Worm (Caenorhabditis elegans) whole organism, midembryonic: ENCODE measurements around the gene fbxa-2.

ENCODE experiments used
- T22C8.4 ChIP-seq: fragments of 200-800 bp; sonication (Bioruptor generic); IDR thresholded peaks from 2 replicates; pipeline ENCODE4 v1.3.6; 2022; ENCODE audit warnings: missing genetic modification characterization, missing compliant biosample characterization
- flt-1 ChIP-seq: fragments of 200-800 bp; sonication (Bioruptor generic); IDR thresholded peaks from 2 replicates; pipeline ENCODE4 v1.3.6; 2022; ENCODE audit warnings: missing genetic modification characterization, missing compliant biosample characterization
- klf-2 ChIP-seq: fragments of 200-800 bp; sonication (Bioruptor generic); conservative IDR thresholded peaks from 2 replicates; pipeline ENCODE4 v1.3.6; 2022; ENCODE audit warnings: missing genetic modification reagents, missing genetic modification characterization, missing compliant biosample characterization
- ref-1 ChIP-seq: fragments of 200-800 bp; sonication (Bioruptor generic); conservative IDR thresholded peaks from 2 replicates; pipeline ENCODE4 v1.3.6; 2022; ENCODE audit warnings: missing genetic modification reagents, missing genetic modification characterization, missing compliant biosample characterization
- tab-1 ChIP-seq: fragments of 200-800 bp; sonication (Bioruptor generic); IDR thresholded peaks from 2 replicates; pipeline ENCODE4 v1.3.6; 2022; ENCODE audit warnings: missing genetic modification characterization, missing compliant biosample characterization
- ztf-23 ChIP-seq: fragments of 200-800 bp; sonication (Bioruptor generic); IDR thresholded peaks from 2 replicates; pipeline ENCODE4 v1.3.6; 2022; ENCODE audit warnings: missing genetic modification reagents, missing genetic modification characterization, missing compliant biosample characterization

DNA sequence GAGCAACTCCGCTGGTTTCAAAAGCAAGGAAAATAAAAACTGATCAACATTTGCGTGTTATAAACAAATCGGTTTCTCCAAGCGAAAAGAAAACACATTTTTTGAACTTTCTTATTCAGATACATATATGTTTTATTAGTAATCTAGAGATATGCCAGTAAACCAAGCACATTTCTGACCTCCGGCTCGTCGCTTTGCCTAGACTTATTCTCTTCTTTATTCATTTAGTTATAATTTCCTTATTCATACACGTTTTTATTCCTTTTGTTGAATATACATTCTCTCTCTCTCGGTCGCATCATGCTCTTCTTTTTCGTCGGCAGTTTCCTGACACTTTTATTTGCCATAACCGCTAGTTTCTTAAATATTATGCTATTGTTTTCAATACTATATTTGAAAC, 29.2 kb upstream of the fbxa-2 start, which contains the start of gene srbc-84:
- TF ChIP-seq T22C8.4 (GFP tag; lab: Robert Waterston, UW) (no peak), tab-1 (GFP tag; lab: Robert Waterston, UW) (no peak), ref-1 (GFP tag; lab: Robert Waterston, UW) (no peak), flt-1 (GFP tag; lab: Robert Waterston, UW) (no peak), ztf-23 (GFP tag; lab: Robert Waterston, UW) (no peak), klf-2 (GFP tag; lab: Robert Waterston, UW) (no peak)
